Worm (Caenorhabditis elegans) whole organism, mixed stage, embryonic: ENCODE results near the gene B0524.6.

Source experiments
- M03D4.4 ChIP-seq: sonication (generic microtip); optimal IDR thresholded peaks from 2 replicates; lab custom pipeline; 2017; ENCODE audit warnings: mild to moderate bottlenecking, missing genetic modification characterization, missing compliant biosample characterization
- blmp-1 ChIP-seq: fragments of 150-350 bp; optimal IDR thresholded peaks from 2 replicates; lab custom pipeline; 2014; ENCODE audit warnings: missing biosample characterization, missing genetic modification characterization
- ces-1 ChIP-seq: fragments of 150-350 bp; optimal IDR thresholded peaks from 2 replicates; lab custom pipeline; 2014; ENCODE audit warnings: missing biosample characterization, missing genetic modification reagents, missing genetic modification characterization
- drap-1 ChIP-seq: fragments of 200-800 bp; sonication (Bioruptor generic); optimal IDR thresholded peaks from 3 replicates; lab custom pipeline; 2018; ENCODE audit warnings: mild to moderate bottlenecking, missing genetic modification characterization, missing compliant biosample characterization
- elt-3 ChIP-seq: fragments of 150-350 bp; optimal IDR thresholded peaks from 2 replicates; lab custom pipeline; 2014; ENCODE audit warnings: missing biosample characterization, missing genetic modification characterization
- lin-32 ChIP-seq: fragments of 200-800 bp; sonication (Bioruptor generic); optimal IDR thresholded peaks from 2 replicates; lab custom pipeline; 2018; ENCODE audit warnings: mild to moderate bottlenecking, missing genetic modification characterization, missing compliant biosample characterization
- lsy-2 ChIP-seq: fragments of 150-350 bp; optimal IDR thresholded peaks from 2 replicates; lab custom pipeline; 2014; ENCODE audit warnings: missing biosample characterization, missing genetic modification characterization
- nhr-12 ChIP-seq: fragments of 150-350 bp; optimal IDR thresholded peaks from 2 replicates; lab custom pipeline; 2014; ENCODE audit warnings: missing biosample characterization, missing genetic modification characterization
- snpc-4 ChIP-seq: fragments of 150-350 bp; optimal IDR thresholded peaks from 2 replicates; lab custom pipeline; 2014; ENCODE audit warnings: missing biosample characterization, missing genetic modification characterization
- unc-39 ChIP-seq: fragments of 150-350 bp; optimal IDR thresholded peaks from 2 replicates; lab custom pipeline; 2014; ENCODE audit warnings: missing biosample characterization, missing genetic modification characterization
- unc-62 ChIP-seq: fragments of 150-350 bp; optimal IDR thresholded peaks from 2 replicates; lab custom pipeline; 2014; ENCODE audit warnings: missing biosample characterization, missing genetic modification reagents, missing genetic modification characterization
- ztf-11 ChIP-seq: fragments of 150-350 bp; optimal IDR thresholded peaks from 2 replicates; lab custom pipeline; 2014; ENCODE audit warnings: missing biosample characterization, missing genetic modification characterization

- TF ChIP-seq ztf-11 (tag; lab: Kevin White, UChicago) (no peak), snpc-4 (tag; lab: Kevin White, UChicago) (no peak), unc-39 (tag; lab: Kevin White, UChicago) (no peak), drap-1 (GFP tag; lab: Kevin White, UChicago) (no peak), lin-32 (GFP tag; lab: Kevin White, UChicago) (no peak), ces-1 (GFP tag; lab: Kevin White, UChicago) (no peak), blmp-1 (tag; lab: Kevin White, UChicago) (no peak), elt-3 (tag; lab: Kevin White, UChicago) (no peak), M03D4.4 (no peak), unc-62 (GFP tag; lab: Kevin White, UChicago) (no peak), lsy-2 (tag; lab: Kevin White, UChicago) (no peak), nhr-12 (no peak)
These were observed 49.3 kb downstream of the B0524.6 start for ce11 chrIII:1856175-1856574.
